Worm (Caenorhabditis elegans) whole organism, late embryonic: ENCODE results near the gene Y57A10B.6.

Experiments
- ceh-19 ChIP-seq: fragments of 200-800 bp; sonication (Bioruptor generic); optimal IDR thresholded peaks from 2 replicates; lab custom pipeline; 2018; ENCODE audit warnings: mild to moderate bottlenecking, missing genetic modification characterization, missing compliant biosample characterization
- ceh-2 ChIP-seq: sonication (generic microtip); optimal IDR thresholded peaks from 2 replicates; lab custom pipeline; 2016; ENCODE audit warnings: missing genotype, missing genetic modification characterization, missing compliant biosample characterization
- ceh-45 ChIP-seq: fragments of 200-800 bp; sonication (Bioruptor generic); IDR thresholded peaks from 2 replicates; pipeline ENCODE4 v1.3.6; 2022; ENCODE audit warnings: missing genetic modification reagents, missing genetic modification characterization, missing compliant biosample characterization
- elt-2 ChIP-seq: sonication (generic microtip); optimal IDR thresholded peaks from 2 replicates; lab custom pipeline; 2016; ENCODE audit warnings: missing genetic modification reagents, missing genetic modification characterization, missing compliant biosample characterization
- hlh-15 ChIP-seq: sonication (generic microtip); optimal IDR thresholded peaks from 2 replicates; lab custom pipeline; 2016; ENCODE audit warnings: missing genetic modification characterization, missing compliant biosample characterization
- hlh-6 ChIP-seq: sonication (generic microtip); optimal IDR thresholded peaks from 2 replicates; lab custom pipeline; 2016; ENCODE audit warnings: missing genotype, missing genetic modification characterization, missing compliant biosample characterization
- nfya-1 ChIP-seq: sonication (generic microtip); optimal IDR thresholded peaks from 2 replicates; lab custom pipeline; 2017; ENCODE audit warnings: missing genetic modification characterization, mild to moderate bottlenecking, missing compliant biosample characterization, antibody characterized with exemption, moderate library complexity
- nhr-11 ChIP-seq: fragments of 150-350 bp; optimal IDR thresholded peaks from 2 replicates; lab custom pipeline; 2014; ENCODE audit warnings: missing biosample characterization, missing genetic modification characterization

- no peak for TF ChIP-seq hlh-6 (tag; lab: Kevin White, UChicago)
- TF ChIP-seq ceh-2 (tag; lab: Kevin White, UChicago): no peak
- no peak for TF ChIP-seq ceh-19 (GFP tag; lab: Kevin White, UChicago)
- no peak for TF ChIP-seq elt-2 (tag; lab: Kevin White, UChicago)
- no peak for TF ChIP-seq hlh-15
- TF ChIP-seq nfya-1 (tag; lab: Kevin White, UChicago): no peak
- no peak for TF ChIP-seq ceh-45 (GFP tag; lab: Robert Waterston, UW)
- TF ChIP-seq nhr-11 (tag; lab: Kevin White, UChicago): no peak
These were observed 42.5 kb downstream of the Y57A10B.6 start, which contains the start of gene dct-12 for ce11 chrII:12432356-12432755.
